Fruit fly (Drosophila melanogaster) whole organism, embryonic: Measurements from ENCODE around the gene CG32066.

Source experiments
- Aef1 ChIP-seq: fragments of 200-800 bp; sonication (Bioruptor generic); IDR thresholded peaks from 3 replicates; pipeline ENCODE4 v1.3.6; 2022; ENCODE audit warnings: missing biosample characterization, missing genetic modification characterization
- Atf3 ChIP-seq: fragments of 200-800 bp; sonication (Bioruptor generic); optimal IDR thresholded peaks from 3 replicates; lab custom pipeline; 2016; ENCODE audit warnings: missing biosample characterization, missing genetic modification characterization
- BEAF-32 ChIP-seq: fragments of 200-800 bp; sonication (Bioruptor generic); optimal IDR thresholded peaks from 3 replicates; lab custom pipeline; 2017; ENCODE audit warnings: missing biosample characterization, missing genetic modification characterization, mild to moderate bottlenecking, moderate library complexity, missing genetic modification reagents
- CG10321 ChIP-seq: fragments of 200-800 bp; sonication (Bioruptor generic); IDR thresholded peaks from 2 replicates; pipeline ENCODE4 v1.3.6; 2022; ENCODE audit warnings: missing biosample characterization, missing genetic modification characterization
- CG11398 ChIP-seq: fragments of 200-800 bp; sonication (Bioruptor generic); optimal IDR thresholded peaks from 2 replicates; lab custom pipeline; 2016; ENCODE audit warnings: missing biosample characterization, missing genetic modification characterization
- CG12104 ChIP-seq: fragments of 200-800 bp; sonication (Bioruptor generic); optimal IDR thresholded peaks from 3 replicates; lab custom pipeline; 2016; ENCODE audit warnings: missing biosample characterization, missing genetic modification characterization
- CG12769 ChIP-seq: fragments of 200-800 bp; sonication (Bioruptor generic); optimal IDR thresholded peaks from 2 replicates; lab custom pipeline; 2019; ENCODE audit warnings: missing biosample characterization, mild to moderate bottlenecking, missing genetic modification characterization, moderate library complexity
- CG13296 ChIP-seq: fragments of 200-800 bp; sonication (Bioruptor generic); optimal IDR thresholded peaks from 3 replicates; lab custom pipeline; 2018; ENCODE audit warnings: missing biosample characterization, mild to moderate bottlenecking, missing genetic modification characterization
- CG13775 ChIP-seq: fragments of 200-800 bp; sonication (Bioruptor generic); optimal IDR thresholded peaks from 3 replicates; lab custom pipeline; 2017; ENCODE audit warnings: missing biosample characterization, mild to moderate bottlenecking, missing genetic modification characterization
- CG1647 ChIP-seq: fragments of 200-800 bp; sonication (Bioruptor generic); optimal IDR thresholded peaks from 3 replicates; lab custom pipeline; 2016; ENCODE audit warnings: missing biosample characterization, missing genetic modification characterization
- CG17186 ChIP-seq: fragments of 200-800 bp; sonication (Bioruptor generic); optimal IDR thresholded peaks from 3 replicates; lab custom pipeline; 2017; ENCODE audit warnings: missing biosample characterization, missing genetic modification reagents, missing genetic modification characterization
- CG17802 ChIP-seq: fragments of 200-800 bp; sonication (Bioruptor generic); optimal IDR thresholded peaks from 2 replicates; lab custom pipeline; 2018; ENCODE audit warnings: missing biosample characterization, mild to moderate bottlenecking, missing genetic modification characterization, moderate library complexity
- CG17829 ChIP-seq: fragments of 200-800 bp; optimal IDR thresholded peaks from 2 replicates; lab custom pipeline; 2019; ENCODE audit warnings: missing biosample characterization, mild to moderate bottlenecking, missing genetic modification characterization, moderate library complexity
- CG18262 ChIP-seq: fragments of 200-800 bp; optimal IDR thresholded peaks from 3 replicates; lab custom pipeline; 2019; ENCODE audit warnings: missing biosample characterization, mild to moderate bottlenecking, missing genetic modification characterization, moderate library complexity
- CG2875 ChIP-seq: fragments of 200-800 bp; sonication (Bioruptor generic); optimal IDR thresholded peaks from 2 replicates; lab custom pipeline; 2017; ENCODE audit warnings: missing biosample characterization, mild to moderate bottlenecking, missing genetic modification characterization, missing genetic modification reagents
- CG32532 ChIP-seq: fragments of 200-800 bp; sonication (Bioruptor generic); IDR thresholded peaks from 2 replicates; pipeline ENCODE4 v1.3.6; 2022; ENCODE audit warnings: missing biosample characterization, missing genetic modification characterization
- CG34224 ChIP-seq: fragments of 200-800 bp; sonication (Bioruptor generic); IDR thresholded peaks from 3 replicates; pipeline ENCODE4 v1.3.6; 2022; ENCODE audit warnings: missing biosample characterization, missing genetic modification characterization; ENCODE audit not compliant: partially characterized antibody
- CG4424 ChIP-seq: fragments of 200-800 bp; sonication (Bioruptor generic); optimal IDR thresholded peaks from 3 replicates; lab custom pipeline; 2016; ENCODE audit warnings: missing biosample characterization, missing genetic modification characterization
- CG5953 ChIP-seq: fragments of 200-800 bp; sonication (Bioruptor generic); IDR thresholded peaks from 2 replicates; pipeline ENCODE4 v1.3.6; 2022; ENCODE audit warnings: missing biosample characterization, missing genetic modification characterization
- CG6272 ChIP-seq: fragments of 200-800 bp; sonication (Bioruptor generic); IDR thresholded peaks from 2 replicates; pipeline ENCODE4 v1.3.6; 2022; ENCODE audit warnings: missing biosample characterization, missing genetic modification characterization
- CG6689 ChIP-seq: fragments of 200-800 bp; sonication (Bioruptor generic); IDR thresholded peaks from 2 replicates; pipeline ENCODE4 v1.3.6; 2022; ENCODE audit warnings: missing biosample characterization, missing genetic modification characterization
- CG6813 ChIP-seq: fragments of 200-800 bp; sonication (Bioruptor generic); optimal IDR thresholded peaks from 2 replicates; lab custom pipeline; 2017; ENCODE audit warnings: missing biosample characterization, missing genetic modification characterization, mild to moderate bottlenecking, moderate library complexity, missing genetic modification reagents
- CG7987 ChIP-seq: fragments of 200-800 bp; sonication (Bioruptor generic); optimal IDR thresholded peaks from 2 replicates; lab custom pipeline; 2018; ENCODE audit warnings: missing biosample characterization, mild to moderate bottlenecking, missing genetic modification characterization, moderate library complexity
- Dek ChIP-seq: fragments of 200-800 bp; sonication (Bioruptor generic); optimal IDR thresholded peaks from 3 replicates; lab custom pipeline; 2019; ENCODE audit warnings: missing biosample characterization, mild to moderate bottlenecking, missing genetic modification characterization, moderate library complexity
- Hr3 ChIP-seq: fragments of 200-800 bp; sonication (Bioruptor generic); optimal IDR thresholded peaks from 3 replicates; lab custom pipeline; 2016; ENCODE audit warnings: missing biosample characterization, missing genetic modification characterization
- Lpt ChIP-seq: fragments of >200 bp; optimal IDR thresholded peaks from 2 replicates; lab custom pipeline; 2018; ENCODE audit warnings: missing biosample characterization, missing genetic modification characterization
- Poxn ChIP-seq: fragments of 200-800 bp; sonication (Bioruptor generic); IDR thresholded peaks from 2 replicates; pipeline ENCODE4 v1.3.6; 2022; ENCODE audit warnings: missing biosample characterization, missing genetic modification characterization
- Ptx1 ChIP-seq: fragments of 200-800 bp; sonication (Bioruptor generic); IDR thresholded peaks from 2 replicates; pipeline ENCODE4 v1.3.6; 2022; ENCODE audit warnings: missing biosample characterization, missing genetic modification characterization
- Tbp ChIP-seq: fragments of >200 bp; optimal IDR thresholded peaks from 2 replicates; lab custom pipeline; 2018; ENCODE audit warnings: missing biosample characterization, missing genetic modification characterization
- ap ChIP-seq: fragments of 200-800 bp; sonication (Bioruptor generic); IDR thresholded peaks from 2 replicates; pipeline ENCODE4 v1.3.6; 2022; ENCODE audit warnings: missing biosample characterization, missing genetic modification characterization
- ara ChIP-seq: fragments of 200-800 bp; sonication (Bioruptor generic); IDR thresholded peaks from 2 replicates; pipeline ENCODE4 v1.3.6; 2022; ENCODE audit warnings: missing biosample characterization, missing genetic modification characterization
- bcd ChIP-seq: fragments of 200-800 bp; sonication (Bioruptor generic); optimal IDR thresholded peaks from 2 replicates; lab custom pipeline; 2017; ENCODE audit warnings: missing biosample characterization, mild to moderate bottlenecking, missing genetic modification characterization
- caup ChIP-seq: fragments of 200-800 bp; sonication (Bioruptor generic); optimal IDR thresholded peaks from 3 replicates; lab custom pipeline; 2017; ENCODE audit warnings: missing biosample characterization, mild to moderate bottlenecking, missing genetic modification characterization, moderate library complexity; ENCODE audit not compliant: severe bottlenecking
- chm ChIP-seq: fragments of 200-800 bp; sonication (Bioruptor generic); IDR thresholded peaks from 2 replicates; pipeline ENCODE4 v1.3.6; 2022; ENCODE audit warnings: missing biosample characterization, missing genetic modification characterization
- corto ChIP-seq: fragments of 200-800 bp; sonication (Bioruptor generic); optimal IDR thresholded peaks from 2 replicates; lab custom pipeline; 2016; ENCODE audit warnings: missing biosample characterization, mild to moderate bottlenecking, missing genetic modification characterization, moderate library complexity
- dm ChIP-seq: fragments of 200-800 bp; sonication (Bioruptor generic); optimal IDR thresholded peaks from 3 replicates; lab custom pipeline; 2016; ENCODE audit warnings: missing biosample characterization, missing genetic modification characterization
- ewg ChIP-seq: fragments of 200-800 bp; sonication (Bioruptor generic); optimal IDR thresholded peaks from 3 replicates; lab custom pipeline; 2017; ENCODE audit warnings: mild to moderate bottlenecking, missing biosample characterization, missing genetic modification reagents, missing genetic modification characterization
- grau ChIP-seq: fragments of 200-800 bp; optimal IDR thresholded peaks from 3 replicates; lab custom pipeline; 2019; ENCODE audit warnings: missing biosample characterization, mild to moderate bottlenecking, missing genetic modification characterization, moderate library complexity
- h ChIP-seq: fragments of >200 bp; optimal IDR thresholded peaks from 2 replicates; lab custom pipeline; 2017
- maf-S ChIP-seq: fragments of 200-800 bp; sonication (Bioruptor generic); optimal IDR thresholded peaks from 2 replicates; lab custom pipeline; 2016; ENCODE audit warnings: missing biosample characterization, missing genetic modification characterization
- mirr ChIP-seq: fragments of 200-800 bp; sonication (Bioruptor generic); optimal IDR thresholded peaks from 3 replicates; lab custom pipeline; 2018; ENCODE audit warnings: missing biosample characterization, mild to moderate bottlenecking, missing genetic modification characterization
- nom ChIP-seq: fragments of 200-800 bp; sonication (Bioruptor generic); optimal IDR thresholded peaks from 2 replicates; lab custom pipeline; 2017; ENCODE audit warnings: missing biosample characterization, missing genetic modification characterization, mild to moderate bottlenecking, moderate library complexity, missing genetic modification reagents
- otp ChIP-seq: fragments of 200-800 bp; sonication (Bioruptor generic); IDR thresholded peaks from 3 replicates; pipeline ENCODE4, ENCODE4 v1.3.6; 2022; ENCODE audit warnings: missing biosample characterization, missing genetic modification characterization
- peb ChIP-seq: fragments of 200-800 bp; sonication (Bioruptor generic); IDR thresholded peaks from 2 replicates; pipeline ENCODE4 v1.3.6; 2022; ENCODE audit warnings: missing biosample characterization, missing genetic modification characterization
- repo ChIP-seq: fragments of 200-800 bp; sonication (Bioruptor generic); optimal IDR thresholded peaks from 2 replicates; lab custom pipeline; 2016; ENCODE audit warnings: missing biosample characterization, missing genetic modification characterization
- rib ChIP-seq: fragments of 200-800 bp; sonication (Bioruptor generic); IDR thresholded peaks from 2 replicates; pipeline ENCODE4 v1.3.6; 2022; ENCODE audit warnings: missing biosample characterization, missing genetic modification characterization
- sug ChIP-seq: fragments of 200-800 bp; optimal IDR thresholded peaks from 2 replicates; lab custom pipeline; 2019; ENCODE audit warnings: missing biosample characterization, mild to moderate bottlenecking, missing genetic modification characterization, moderate library complexity
- tgo ChIP-seq: fragments of 200-800 bp; sonication (Bioruptor generic); IDR thresholded peaks from 3 replicates; pipeline ENCODE4 v1.3.6; 2022; ENCODE audit warnings: missing biosample characterization, missing genetic modification characterization
- tin ChIP-seq: fragments of 200-800 bp; sonication (Bioruptor generic); optimal IDR thresholded peaks from 3 replicates; lab custom pipeline; 2016; ENCODE audit warnings: missing biosample characterization, missing genetic modification characterization
- wdn ChIP-seq: fragments of 200-800 bp; sonication (Bioruptor generic); IDR thresholded peaks from 2 replicates; pipeline ENCODE4 v1.3.6; 2022; ENCODE audit warnings: missing biosample characterization, missing genetic modification characterization
- zen ChIP-seq: fragments of 200-800 bp; sonication (Bioruptor generic); optimal IDR thresholded peaks from 3 replicates; lab custom pipeline; 2018; ENCODE audit warnings: missing biosample characterization, mild to moderate bottlenecking, missing genetic modification characterization, moderate library complexity
- zen2 ChIP-seq: fragments of 200-800 bp; sonication (Bioruptor generic); IDR thresholded peaks from 3 replicates; pipeline ENCODE4 v1.3.6; 2022; ENCODE audit warnings: missing biosample characterization, missing genetic modification characterization; ENCODE audit not compliant: partially characterized antibody

CG32066 gene

DNA sequence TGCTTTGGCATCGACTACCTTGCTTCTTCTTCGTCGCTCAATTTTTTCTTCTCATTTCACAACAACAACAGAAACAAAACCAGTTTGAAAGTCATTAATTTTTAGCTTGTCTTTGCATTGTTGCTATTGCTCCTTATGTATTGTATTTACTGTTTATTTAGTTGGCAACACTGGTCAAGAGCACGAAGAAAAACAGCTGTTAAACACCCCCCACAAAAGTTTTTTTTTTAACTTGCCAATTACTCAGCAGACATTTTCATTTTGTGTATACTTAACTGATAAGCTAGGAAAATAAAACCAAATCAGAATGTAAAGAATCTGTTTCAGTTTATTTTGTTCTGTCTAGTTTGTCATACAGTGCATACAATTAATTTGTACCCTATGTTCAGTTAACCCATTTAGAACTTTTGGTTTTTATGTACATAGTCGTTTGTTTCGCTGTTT lies 18.9 kb upstream of the CG32066 start (continued):
- TF ChIP-seq zen (tag; lab: Kevin White, UChicago): no peak
- TF ChIP-seq Lpt (GFP tag; lab: Kevin White, UChicago): no peak
- TF ChIP-seq h (lab: Kevin White, UChicago): no peak
- TF ChIP-seq CG6689 (GFP tag; lab: Robert Waterston, UW): no peak
- TF ChIP-seq sug (tag; lab: Kevin White, UChicago): peak; percentile 59
- peak; percentile 9 for TF ChIP-seq Dek (tag; lab: Kevin White, UChicago)
- TF ChIP-seq CG17829: no peak
- no peak for TF ChIP-seq ara (GFP tag; lab: Robert Waterston, UW)
- 0 out of 2 replicates have a peak, but pooled peaks have one; percentile 24 for TF ChIP-seq Ptx1 (GFP tag; lab: Robert Waterston, UW)
- no peak for TF ChIP-seq rib (GFP tag; lab: Robert Waterston, UW)
- peak; percentile 60 for TF ChIP-seq CG13296 (GFP tag; lab: Kevin White, UChicago)
- TF ChIP-seq CG12104 (GFP tag; lab: Kevin White, UChicago): no peak
- TF ChIP-seq CG17186 (GFP tag; lab: Kevin White, UChicago): no peak
- no peak for TF ChIP-seq BEAF-32 (GFP tag; lab: Kevin White, UChicago)
- no peak for TF ChIP-seq nom
- no peak for TF ChIP-seq ewg (GFP tag; lab: Kevin White, UChicago)
- TF ChIP-seq mirr (GFP tag; lab: Kevin White, UChicago): no peak
- no peak for TF ChIP-seq Hr3 (GFP tag; lab: Kevin White, UChicago)
- TF ChIP-seq Aef1 (GFP tag; lab: Robert Waterston, UW): no peak
- no peak for TF ChIP-seq dm (GFP tag; lab: Kevin White, UChicago)
- TF ChIP-seq corto (GFP tag; lab: Kevin White, UChicago): no peak
- TF ChIP-seq caup: no peak
- TF ChIP-seq Tbp (GFP tag; lab: Kevin White, UChicago): no peak
- TF ChIP-seq CG10321: no peak
- peak; percentile 37 for TF ChIP-seq CG7987 (GFP tag; lab: Kevin White, UChicago)
- TF ChIP-seq CG13775: peak; percentile 22
- no peak for TF ChIP-seq grau (tag; lab: Kevin White, UChicago)
- peak; percentile 7 for TF ChIP-seq bcd (GFP tag; lab: Kevin White, UChicago)
- TF ChIP-seq CG2875: no peak
- no peak; the same call in 1 of the 2 replicates for TF ChIP-seq chm (GFP tag; lab: Robert Waterston, UW)
- TF ChIP-seq CG4424 (GFP tag; lab: Kevin White, UChicago): no peak
- no peak for TF ChIP-seq CG1647 (GFP tag; lab: Kevin White, UChicago)
- TF ChIP-seq peb (GFP tag; lab: Robert Waterston, UW): no peak
- TF ChIP-seq zen2 (GFP tag; lab: Robert Waterston, UW): no peak
- no peak for TF ChIP-seq repo (GFP tag; lab: Kevin White, UChicago)
- TF ChIP-seq Poxn (GFP tag; lab: Robert Waterston, UW): no peak
- no peak for TF ChIP-seq CG11398 (GFP tag; lab: Kevin White, UChicago)
- TF ChIP-seq CG6813 (GFP tag; lab: Kevin White, UChicago): peak; percentile 53
- TF ChIP-seq otp (GFP tag; lab: Robert Waterston, UW): 0 out of 3 replicates have a peak, but pooled peaks have one; percentile 11
- TF ChIP-seq tgo (GFP tag; lab: Robert Waterston, UW): no peak; the same call in 2 of the 3 replicates
- TF ChIP-seq CG18262 (tag; lab: Kevin White, UChicago): peak; percentile 13
- TF ChIP-seq CG32532 (GFP tag; lab: Robert Waterston, UW): no peak
- TF ChIP-seq CG6272 (GFP tag; lab: Robert Waterston, UW): no peak
- no peak for TF ChIP-seq CG17802 (tag; lab: Kevin White, UChicago)
- no peak for TF ChIP-seq CG34224
- TF ChIP-seq maf-S (GFP tag; lab: Kevin White, UChicago): no peak
- TF ChIP-seq Atf3 (GFP tag; lab: Kevin White, UChicago): no peak
- TF ChIP-seq tin (GFP tag; lab: Kevin White, UChicago): no peak
- no peak for TF ChIP-seq CG5953 (GFP tag; lab: Robert Waterston, UW)
- no peak for TF ChIP-seq wdn (GFP tag; lab: Robert Waterston, UW)
- TF ChIP-seq ap (GFP tag; lab: Robert Waterston, UW): no peak
- no peak for TF ChIP-seq CG12769 (tag; lab: Kevin White, UChicago)
